Worm (Caenorhabditis elegans) whole organism, mixed stage, embryonic: ENCODE data around the gene cyb-3.

Experiments used
- bed-3 ChIP-seq: fragments of 200-800 bp; sonication (Bioruptor generic); optimal IDR thresholded peaks from 3 replicates; lab custom pipeline; 2018; ENCODE audit warnings: mild to moderate bottlenecking, missing genetic modification characterization, moderate library complexity, missing compliant biosample characterization
- ces-1 ChIP-seq: fragments of 150-350 bp; optimal IDR thresholded peaks from 2 replicates; lab custom pipeline; 2014; ENCODE audit warnings: missing biosample characterization, missing genetic modification reagents, missing genetic modification characterization
- elt-1 ChIP-seq: sonication (generic microtip); optimal IDR thresholded peaks from 2 replicates; lab custom pipeline; 2017; ENCODE audit warnings: missing genetic modification characterization, mild to moderate bottlenecking, missing compliant biosample characterization, antibody characterized with exemption, moderate library complexity, borderline replicate concordance; ENCODE audit not compliant: insufficient read depth
- lsy-2 ChIP-seq: fragments of 150-350 bp; optimal IDR thresholded peaks from 2 replicates; lab custom pipeline; 2014; ENCODE audit warnings: missing biosample characterization, missing genetic modification characterization
- nhr-28 ChIP-seq: fragments of 150-350 bp; optimal IDR thresholded peaks from 2 replicates; lab custom pipeline; 2014; ENCODE audit warnings: missing biosample characterization, missing genetic modification characterization
- unc-120 ChIP-seq: sonication (generic microtip); optimal IDR thresholded peaks from 2 replicates; lab custom pipeline; 2017; ENCODE audit warnings: missing genetic modification characterization, missing compliant biosample characterization; ENCODE audit not compliant: poor library complexity, severe bottlenecking
- unc-39 ChIP-seq: fragments of 150-350 bp; optimal IDR thresholded peaks from 2 replicates; lab custom pipeline; 2014; ENCODE audit warnings: missing biosample characterization, missing genetic modification characterization
- ztf-11 ChIP-seq: fragments of 150-350 bp; optimal IDR thresholded peaks from 2 replicates; lab custom pipeline; 2014; ENCODE audit warnings: missing biosample characterization, missing genetic modification characterization

DNA sequence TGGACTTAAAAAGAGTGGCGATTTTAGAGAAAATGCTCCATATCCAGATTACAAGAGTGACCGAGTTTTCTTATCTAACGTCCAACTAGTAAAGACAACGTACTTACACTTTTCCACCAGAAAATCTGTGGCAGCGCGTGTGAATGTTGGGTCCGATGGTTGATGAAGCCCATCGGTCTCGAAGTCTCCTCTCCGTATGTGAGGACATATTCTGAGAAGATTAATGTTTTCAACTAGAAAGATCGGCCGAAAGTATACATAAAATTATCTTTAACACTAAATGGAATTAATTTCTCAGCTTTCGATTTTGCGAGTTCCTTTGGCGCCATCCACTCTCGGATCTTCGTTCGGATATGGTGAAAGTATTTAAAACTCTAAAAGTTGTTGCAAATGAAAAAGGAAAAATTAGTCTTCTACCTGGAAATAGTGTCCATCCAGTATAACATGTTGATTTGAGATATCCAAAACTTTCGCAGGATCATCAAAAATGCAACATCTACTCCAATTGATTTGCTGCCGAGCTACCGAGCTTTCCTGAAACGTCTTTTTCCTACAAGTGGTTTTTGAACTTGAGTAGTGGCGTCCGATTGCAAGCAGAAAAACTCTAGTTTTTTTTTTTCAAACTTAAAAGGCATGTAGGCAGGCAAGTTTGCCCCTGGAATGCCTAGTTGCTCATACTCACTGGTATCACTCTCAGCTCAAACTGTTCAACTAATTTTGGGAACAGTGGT is 36.0 kb downstream of the cyb-3 start:
- TF ChIP-seq unc-120 (tag; lab: Kevin White, UChicago) (no peak), lsy-2 (tag; lab: Kevin White, UChicago) (no peak), nhr-28 (tag; lab: Kevin White, UChicago) (no peak), unc-39 (no peak), ces-1 (no peak), elt-1 (tag; lab: Kevin White, UChicago) (no peak), ztf-11 (tag; lab: Kevin White, UChicago) (no peak), bed-3 (no peak)
